Fruit fly (Drosophila melanogaster) whole organism, embryonic: Measurements from ENCODE around the gene CG7518.

ENCODE experiments used
- Atf6 ChIP-seq: fragments of 200-800 bp; sonication (Bioruptor generic); IDR thresholded peaks from 2 replicates; pipeline ENCODE4 v1.3.6; 2022; ENCODE audit warnings: missing biosample characterization, missing genetic modification characterization
- CG10565 ChIP-seq: fragments of 200-800 bp; sonication (Bioruptor generic); optimal IDR thresholded peaks from 3 replicates; lab custom pipeline; 2016; ENCODE audit warnings: missing biosample characterization, mild to moderate bottlenecking, missing genetic modification characterization
- CG11398 ChIP-seq: fragments of 200-800 bp; sonication (Bioruptor generic); optimal IDR thresholded peaks from 2 replicates; lab custom pipeline; 2016; ENCODE audit warnings: missing biosample characterization, missing genetic modification characterization
- CG14710 ChIP-seq: fragments of 200-800 bp; sonication (Bioruptor generic); optimal IDR thresholded peaks from 3 replicates; lab custom pipeline; 2019; ENCODE audit warnings: missing biosample characterization, mild to moderate bottlenecking, missing genetic modification characterization, moderate library complexity
- CG14860 ChIP-seq: fragments of 200-800 bp; sonication (Bioruptor generic); IDR thresholded peaks from 3 replicates; pipeline ENCODE4 v1.3.6; 2022; ENCODE audit warnings: missing biosample characterization, missing genetic modification characterization; ENCODE audit not compliant: partially characterized antibody
- CG15514 ChIP-seq: fragments of 200-800 bp; sonication (Bioruptor generic); optimal IDR thresholded peaks from 3 replicates; lab custom pipeline; 2017; ENCODE audit warnings: missing biosample characterization, missing genetic modification characterization, mild to moderate bottlenecking, moderate library complexity, missing genetic modification reagents
- CG1602 ChIP-seq: fragments of 200-800 bp; sonication (Bioruptor generic); optimal IDR thresholded peaks from 3 replicates; lab custom pipeline; 2016; ENCODE audit warnings: missing biosample characterization, missing genetic modification characterization
- CG1647 ChIP-seq: fragments of 200-800 bp; sonication (Bioruptor generic); optimal IDR thresholded peaks from 3 replicates; lab custom pipeline; 2016; ENCODE audit warnings: missing biosample characterization, missing genetic modification characterization
- CG16813 ChIP-seq: fragments of 200-800 bp; sonication (Bioruptor generic); IDR thresholded peaks from 3 replicates; pipeline ENCODE4 v1.3.6; 2022; ENCODE audit warnings: missing biosample characterization, missing genetic modification characterization; ENCODE audit not compliant: partially characterized antibody
- CG17186 ChIP-seq: fragments of 200-800 bp; sonication (Bioruptor generic); optimal IDR thresholded peaks from 3 replicates; lab custom pipeline; 2017; ENCODE audit warnings: missing biosample characterization, missing genetic modification reagents, missing genetic modification characterization
- CG3065 ChIP-seq: fragments of 200-800 bp; sonication (Bioruptor generic); optimal IDR thresholded peaks from 2 replicates; lab custom pipeline; 2016; ENCODE audit warnings: missing biosample characterization, missing genetic modification characterization
- CG33557 ChIP-seq: fragments of 200-800 bp; sonication (Bioruptor generic); optimal IDR thresholded peaks from 2 replicates; lab custom pipeline; 2019; ENCODE audit warnings: missing biosample characterization, mild to moderate bottlenecking, missing genetic modification characterization, moderate library complexity
- CG3407 ChIP-seq: fragments of 200-800 bp; sonication (Bioruptor generic); optimal IDR thresholded peaks from 2 replicates; lab custom pipeline; 2018; ENCODE audit warnings: missing biosample characterization, mild to moderate bottlenecking, missing genetic modification characterization
- CG4424 ChIP-seq: fragments of 200-800 bp; sonication (Bioruptor generic); optimal IDR thresholded peaks from 3 replicates; lab custom pipeline; 2016; ENCODE audit warnings: missing biosample characterization, missing genetic modification characterization
- CG6791 ChIP-seq: fragments of 200-800 bp; sonication (Bioruptor generic); IDR thresholded peaks from 3 replicates; pipeline ENCODE4 v1.3.6; 2022; ENCODE audit warnings: missing biosample characterization, missing genetic modification characterization; ENCODE audit not compliant: partially characterized antibody
- CG6854 ChIP-seq: fragments of 200-800 bp; sonication (Bioruptor generic); optimal IDR thresholded peaks from 3 replicates; lab custom pipeline; 2017; ENCODE audit warnings: missing biosample characterization, mild to moderate bottlenecking, missing genetic modification characterization
- CG7357 ChIP-seq: fragments of 200-800 bp; sonication (Bioruptor generic); IDR thresholded peaks from 3 replicates; pipeline ENCODE4 v1.3.6; 2022; ENCODE audit warnings: missing biosample characterization, missing genetic modification characterization
- CG7786 ChIP-seq: fragments of 200-800 bp; sonication (Bioruptor generic); optimal IDR thresholded peaks from 2 replicates; lab custom pipeline; 2016; ENCODE audit warnings: missing biosample characterization, missing genetic modification characterization
- CG7839 ChIP-seq: fragments of 200-800 bp; sonication (Bioruptor generic); optimal IDR thresholded peaks from 3 replicates; lab custom pipeline; 2018; ENCODE audit warnings: missing biosample characterization, mild to moderate bottlenecking, missing genetic modification characterization, moderate library complexity
- CG8924 ChIP-seq: fragments of 200-800 bp; optimal IDR thresholded peaks from 3 replicates; lab custom pipeline; 2019; ENCODE audit warnings: missing biosample characterization, mild to moderate bottlenecking, missing genetic modification characterization, moderate library complexity
- Dek ChIP-seq: fragments of 200-800 bp; sonication (Bioruptor generic); optimal IDR thresholded peaks from 3 replicates; lab custom pipeline; 2019; ENCODE audit warnings: missing biosample characterization, mild to moderate bottlenecking, missing genetic modification characterization, moderate library complexity
- HLH4C ChIP-seq: fragments of 200-800 bp; sonication (Bioruptor generic); IDR thresholded peaks from 3 replicates; pipeline ENCODE4 v1.3.6; 2022; ENCODE audit warnings: missing biosample characterization, missing genetic modification characterization; ENCODE audit not compliant: partially characterized antibody
- HLH54F ChIP-seq: fragments of 200-800 bp; sonication (Bioruptor generic); optimal IDR thresholded peaks from 3 replicates; lab custom pipeline; 2016; ENCODE audit warnings: missing biosample characterization, missing genetic modification characterization
- Hey ChIP-seq: fragments of 200-800 bp; sonication (Bioruptor generic); optimal IDR thresholded peaks from 3 replicates; lab custom pipeline; 2018; ENCODE audit warnings: missing biosample characterization, mild to moderate bottlenecking, missing genetic modification characterization
- Hmr ChIP-seq: fragments of 200-800 bp; sonication (Bioruptor generic); optimal IDR thresholded peaks from 3 replicates; lab custom pipeline; 2017; ENCODE audit warnings: mild to moderate bottlenecking, missing biosample characterization, missing genetic modification reagents, missing genetic modification characterization
- Hr3 ChIP-seq: fragments of 200-800 bp; sonication (Bioruptor generic); optimal IDR thresholded peaks from 3 replicates; lab custom pipeline; 2016; ENCODE audit warnings: missing biosample characterization, missing genetic modification characterization
- MBD-R2 ChIP-seq: fragments of 200-800 bp; sonication (Bioruptor generic); IDR thresholded peaks from 2 replicates; pipeline ENCODE4 v1.3.6; 2022; ENCODE audit warnings: missing biosample characterization, missing genetic modification characterization
- Rfx ChIP-seq: fragments of 200-800 bp; sonication (Bioruptor generic); IDR thresholded peaks from 2 replicates; pipeline ENCODE4 v1.3.6; 2022; ENCODE audit warnings: missing biosample characterization, missing genetic modification characterization
- Rx ChIP-seq: fragments of 200-800 bp; sonication (Bioruptor generic); IDR thresholded peaks from 2 replicates; pipeline ENCODE4 v1.3.6; 2022; ENCODE audit warnings: missing biosample characterization, missing genetic modification characterization
- Scr ChIP-seq: fragments of 200-800 bp; sonication (Bioruptor generic); IDR thresholded peaks from 2 replicates; pipeline ENCODE4 v1.3.6; 2022; ENCODE audit warnings: missing biosample characterization, missing genetic modification characterization; ENCODE audit not compliant: partially characterized antibody
- Sin3A ChIP-seq: fragments of >200 bp; optimal IDR thresholded peaks from 2 replicates; lab custom pipeline; 2018
- Sry-δ ChIP-seq: fragments of 200-800 bp; sonication (Bioruptor generic); optimal IDR thresholded peaks from 2 replicates; lab custom pipeline; 2016; ENCODE audit warnings: missing biosample characterization, missing genetic modification characterization
- Ssrp ChIP-seq: fragments of 200-800 bp; sonication (Bioruptor generic); optimal IDR thresholded peaks from 2 replicates; lab custom pipeline; 2018; ENCODE audit warnings: missing biosample characterization, mild to moderate bottlenecking, missing genetic modification characterization, moderate library complexity
- ato ChIP-seq: fragments of 200-800 bp; sonication (Bioruptor generic); IDR thresholded peaks from 2 replicates; pipeline ENCODE4 v1.3.6; 2022; ENCODE audit warnings: missing biosample characterization, missing genetic modification characterization; ENCODE audit not compliant: partially characterized antibody
- br ChIP-seq: fragments of >200 bp; optimal IDR thresholded peaks from 2 replicates; lab custom pipeline; 2017
- cato ChIP-seq: fragments of 200-800 bp; sonication (Bioruptor generic); optimal IDR thresholded peaks from 2 replicates; lab custom pipeline; 2016; ENCODE audit warnings: missing biosample characterization, missing genetic modification characterization, borderline replicate concordance
- chif ChIP-seq, 2 experiments: fragments of 200-800 bp; sonication (Bioruptor generic); optimal IDR thresholded peaks; 3 replicates each; lab custom pipeline; 2016; ENCODE audit warnings: missing biosample characterization in 2 of 2, missing genetic modification characterization in 2 of 2
- fru ChIP-seq: fragments of >200 bp; optimal IDR thresholded peaks from 2 replicates; lab custom pipeline; 2017
- ftz-f1 ChIP-seq: fragments of 200-800 bp; sonication (Bioruptor generic); optimal IDR thresholded peaks from 2 replicates; lab custom pipeline; 2016; ENCODE audit warnings: missing biosample characterization, missing genetic modification characterization
- gsb-n ChIP-seq: fragments of 200-800 bp; sonication (Bioruptor generic); optimal IDR thresholded peaks from 3 replicates; lab custom pipeline; 2018; ENCODE audit warnings: missing biosample characterization, mild to moderate bottlenecking, missing genetic modification characterization
- lbe ChIP-seq: fragments of 200-800 bp; sonication (Bioruptor generic); optimal IDR thresholded peaks from 2 replicates; lab custom pipeline; 2016; ENCODE audit warnings: missing biosample characterization, mild to moderate bottlenecking, missing genetic modification characterization
- lola ChIP-seq, 3 experiments: fragments of >200 bp in 2 of 3; fragments of 200-800 bp in 1 of 3; sonication (Bioruptor generic) in 1 of 3; optimal IDR thresholded peaks; 2 replicates each; lab custom pipeline; 2017 to 2019; ENCODE audit warnings: missing biosample characterization in 3 of 3, missing genetic modification characterization in 3 of 3, mild to moderate bottlenecking in 1 of 3, moderate library complexity in 1 of 3
- nerfin-1 ChIP-seq: fragments of 200-800 bp; sonication (Bioruptor generic); optimal IDR thresholded peaks from 3 replicates; lab custom pipeline; 2019; ENCODE audit warnings: missing biosample characterization, mild to moderate bottlenecking, missing genetic modification characterization, moderate library complexity
- p53 ChIP-seq: fragments of 200-800 bp; sonication (Bioruptor generic); optimal IDR thresholded peaks from 2 replicates; lab custom pipeline; 2016; ENCODE audit warnings: missing biosample characterization, missing genetic modification characterization
- pita ChIP-seq: fragments of 200-800 bp; sonication (Bioruptor generic); optimal IDR thresholded peaks from 2 replicates; lab custom pipeline; 2017; ENCODE audit warnings: missing biosample characterization, mild to moderate bottlenecking, missing genetic modification characterization
- ssp ChIP-seq: fragments of 200-800 bp; sonication (Bioruptor generic); IDR thresholded peaks from 2 replicates; pipeline ENCODE4 v1.3.6; 2022; ENCODE audit warnings: missing biosample characterization, missing genetic modification characterization
- tap ChIP-seq: fragments of 200-800 bp; optimal IDR thresholded peaks from 3 replicates; lab custom pipeline; 2019; ENCODE audit warnings: missing biosample characterization, mild to moderate bottlenecking, missing genetic modification characterization, moderate library complexity
- tin ChIP-seq: fragments of 200-800 bp; sonication (Bioruptor generic); optimal IDR thresholded peaks from 3 replicates; lab custom pipeline; 2016; ENCODE audit warnings: missing biosample characterization, missing genetic modification characterization
- unc-4 ChIP-seq: fragments of 200-800 bp; sonication (Bioruptor generic); IDR thresholded peaks from 2 replicates; pipeline ENCODE4 v1.3.6; 2022; ENCODE audit warnings: missing biosample characterization, missing genetic modification characterization; ENCODE audit not compliant: partially characterized antibody

CG7518 gene

DNA sequence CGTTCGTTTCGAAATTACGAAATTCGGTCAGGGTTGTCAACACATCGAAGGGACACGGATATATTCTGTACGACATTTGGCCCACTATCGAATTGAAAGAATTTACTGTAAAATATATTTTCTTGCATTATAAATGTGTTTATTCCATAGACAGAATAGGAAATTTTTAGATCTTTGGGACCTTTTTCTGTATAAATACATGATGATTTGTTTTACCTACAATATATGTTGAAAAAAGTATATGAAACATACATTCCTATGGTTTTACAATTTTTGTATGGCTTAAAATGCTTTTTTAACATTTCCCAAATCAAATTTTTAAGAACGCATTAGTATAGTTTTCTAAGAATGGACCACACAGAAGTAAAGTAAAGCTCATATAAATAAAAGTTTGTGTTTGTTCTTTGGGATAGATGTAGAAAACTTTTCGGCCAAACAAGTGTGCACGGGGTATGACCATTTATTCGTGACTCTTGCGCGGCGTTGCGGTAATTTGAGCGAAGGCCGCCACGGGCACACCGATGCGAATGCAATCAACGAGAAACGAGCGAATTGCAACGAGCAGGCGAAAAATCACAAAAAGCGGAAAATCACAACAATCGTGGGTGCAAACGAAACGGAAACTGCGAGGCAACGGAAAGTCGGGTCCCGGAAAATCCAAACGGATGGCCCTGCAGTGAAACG, at the start of gene CG7518, which contains the start of the genes CG17327 and CG44194 (continued):
- peak; percentile 2 for TF ChIP-seq Ssrp (tag; lab: Kevin White, UChicago)
- TF ChIP-seq fru (lab: Kevin White, UChicago), result peak; percentile 11
- no peak for TF ChIP-seq Hey (tag; lab: Kevin White, UChicago)
- no peak for TF ChIP-seq CG3407 (GFP tag; lab: Kevin White, UChicago)
- TF ChIP-seq HLH4C (GFP tag; lab: Robert Waterston, UW), result 0 out of 3 replicates have a peak, but pooled peaks have one; percentile 28
- peak; percentile 11 for TF ChIP-seq CG1602 (GFP tag; lab: Kevin White, UChicago)
- TF ChIP-seq CG6854, result no peak
- peak in 1 of 3 experiments; percentile 52 for TF ChIP-seq lola (GFP tag; optimal IDR thresholded peaks at IDR 0.05; lab: Kevin White, UChicago)
- TF ChIP-seq CG1647 (GFP tag; lab: Kevin White, UChicago), result no peak
- no peak for TF ChIP-seq CG10565
- no peak for TF ChIP-seq pita (GFP tag; lab: Kevin White, UChicago)
- no peak for TF ChIP-seq CG33557
- TF ChIP-seq unc-4, result peak; percentile 37
- TF ChIP-seq Scr (GFP tag; lab: Robert Waterston, UW), result peak; percentile 52
- peak; percentile 88 for TF ChIP-seq CG7357 (GFP tag; lab: Robert Waterston, UW)
- TF ChIP-seq CG14860 (GFP tag; lab: Robert Waterston, UW), result 0 out of 3 replicates have a peak, but pooled peaks have one; percentile 13
- no peak for TF ChIP-seq CG3065 (GFP tag; lab: Kevin White, UChicago)
- TF ChIP-seq CG8924 (tag; lab: Kevin White, UChicago), result peak; percentile 9
- TF ChIP-seq CG4424 (GFP tag; lab: Kevin White, UChicago), result no peak
- TF ChIP-seq MBD-R2 (GFP tag; lab: Robert Waterston, UW), result peak; percentile 59
- TF ChIP-seq ftz-f1, result no peak
- no peak for TF ChIP-seq ato (GFP tag; lab: Robert Waterston, UW)
- TF ChIP-seq p53 (GFP tag; lab: Kevin White, UChicago), result no peak
- TF ChIP-seq Hr3, result peak; percentile 53
- TF ChIP-seq Sry-δ (GFP tag; lab: Kevin White, UChicago), result peak; percentile 60
- TF ChIP-seq ssp (GFP tag; lab: Robert Waterston, UW), result peak; percentile 96
- no peak for TF ChIP-seq CG7839 (tag; lab: Kevin White, UChicago)
- no peak for TF ChIP-seq Hmr (GFP tag; lab: Kevin White, UChicago)
- TF ChIP-seq Rx (GFP tag; lab: Robert Waterston, UW), result no peak
- TF ChIP-seq cato, result peak; percentile 7
- TF ChIP-seq chif (GFP tag; optimal IDR thresholded peaks at IDR 0.05; lab: Kevin White, UChicago), result peak in 1 of 2 experiments; percentile 7
- no peak for TF ChIP-seq br (lab: Kevin White, UChicago)
- peak; percentile 2 for TF ChIP-seq nerfin-1 (tag; lab: Kevin White, UChicago)
- TF ChIP-seq Dek (tag; lab: Kevin White, UChicago), result peak; percentile 23
- TF ChIP-seq CG16813 (GFP tag; lab: Robert Waterston, UW), result peak; percentile 33; the same call in 1 of the 3 replicates
- no peak for TF ChIP-seq Atf6 (GFP tag; lab: Robert Waterston, UW)
- peak; percentile 26 for TF ChIP-seq CG7786 (GFP tag; lab: Kevin White, UChicago)
- TF ChIP-seq tap (tag; lab: Kevin White, UChicago), result no peak
- no peak for TF ChIP-seq CG11398 (GFP tag; lab: Kevin White, UChicago)
- peak; percentile 29; the same call in 1 of the 2 replicates for TF ChIP-seq Rfx
- TF ChIP-seq Sin3A, result peak; percentile 51
- TF ChIP-seq CG6791, result peak; percentile 42; the same call in 1 of the 3 replicates
- no peak for TF ChIP-seq lbe (GFP tag; lab: Kevin White, UChicago)
- TF ChIP-seq CG15514 (GFP tag; lab: Kevin White, UChicago), result peak; percentile 42
- TF ChIP-seq tin (GFP tag; lab: Kevin White, UChicago), result peak; percentile 18
- TF ChIP-seq CG17186, result peak; percentile 88
- no peak for TF ChIP-seq gsb-n (tag; lab: Kevin White, UChicago)
- TF ChIP-seq HLH54F (GFP tag; lab: Kevin White, UChicago), result peak; percentile 40
- peak; percentile 80 for TF ChIP-seq CG14710
